Fruit fly (Drosophila melanogaster): ENCODE results near the gene Poc1.

Poc1 gene

DNA sequence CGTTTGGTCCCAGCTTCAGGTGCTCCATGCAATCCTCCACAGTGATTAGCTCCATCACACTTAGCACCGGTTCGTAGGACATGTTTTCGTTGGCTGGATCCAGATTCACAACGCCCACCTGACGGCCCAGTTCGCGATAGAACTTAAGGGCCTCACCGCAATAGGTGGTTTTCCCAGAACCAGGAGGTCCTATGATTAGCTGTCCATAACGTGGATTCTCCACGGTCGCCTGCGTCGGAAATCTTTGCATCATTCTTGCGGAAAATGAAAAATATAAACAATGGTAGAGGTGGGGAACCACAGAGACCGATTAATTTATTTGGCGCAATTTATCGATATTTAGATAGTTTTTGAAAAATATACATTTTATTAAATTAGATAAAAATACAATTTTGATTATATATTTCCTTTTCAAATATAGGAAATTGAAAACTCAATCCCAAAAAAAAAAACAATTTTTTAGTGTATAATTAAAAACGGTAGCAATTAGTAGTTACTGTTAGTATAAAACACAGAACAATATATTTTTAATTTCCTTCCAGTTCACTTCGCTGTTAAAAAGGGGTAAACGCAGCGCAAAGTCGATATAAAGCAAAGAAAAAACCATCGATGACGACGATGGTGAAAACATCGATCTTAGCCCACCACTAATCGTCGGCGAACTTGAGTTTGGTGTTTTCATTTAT lies 22.5 kb upstream of the Poc1 start, which contains the start of the genes CG10222 and flr:
Gene CG10222, minus strand, starts transcription at position 254 of the 686 bp plus-strand sequence.
Gene flr, plus strand, starts transcription at position 644 of the 686 bp plus-strand sequence.
- TF ChIP-seq CG32121 (GFP tag; IDR thresholded peaks at IDR 0.05), result peak; percentile 17; the same call in 1 of the 2 replicates
- TF ChIP-seq CG8159 (tag; optimal IDR thresholded peaks at IDR 0.05), result peak; percentile 39
- no peak for TF ChIP-seq Pif1B (GFP tag; optimal IDR thresholded peaks at IDR 0.05)
- TF ChIP-seq CG15710 (tag; optimal IDR thresholded peaks at IDR 0.05), result peak; percentile 8

DNA sequence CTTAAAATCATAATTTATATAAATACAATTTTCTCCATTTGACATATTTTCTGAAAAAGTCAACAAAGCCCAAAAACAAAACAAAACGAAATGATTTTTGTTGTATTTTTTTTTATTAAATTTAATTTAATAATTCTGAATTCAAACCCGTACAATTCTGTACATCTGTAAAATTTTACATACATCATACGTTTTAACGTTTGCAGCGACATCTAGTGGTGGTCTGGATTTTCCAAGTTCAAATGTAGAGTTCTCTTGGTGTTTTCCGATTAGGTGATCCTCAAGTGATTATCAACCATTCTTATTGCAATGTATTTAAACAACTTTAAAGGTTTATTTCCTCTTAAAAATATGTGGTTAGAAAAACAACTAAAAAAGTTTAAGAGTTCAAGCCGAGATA lies 21.2 kb upstream of the Poc1 start:
- TF ChIP-seq D1 (tag; optimal IDR thresholded peaks at IDR 0.05), result peak; percentile 93
- TF ChIP-seq EcR (GFP tag; optimal IDR thresholded peaks at IDR 0.05), result peak; percentile 25
- TF ChIP-seq CG14655 (GFP tag; optimal IDR thresholded peaks at IDR 0.05), result no peak

DNA sequence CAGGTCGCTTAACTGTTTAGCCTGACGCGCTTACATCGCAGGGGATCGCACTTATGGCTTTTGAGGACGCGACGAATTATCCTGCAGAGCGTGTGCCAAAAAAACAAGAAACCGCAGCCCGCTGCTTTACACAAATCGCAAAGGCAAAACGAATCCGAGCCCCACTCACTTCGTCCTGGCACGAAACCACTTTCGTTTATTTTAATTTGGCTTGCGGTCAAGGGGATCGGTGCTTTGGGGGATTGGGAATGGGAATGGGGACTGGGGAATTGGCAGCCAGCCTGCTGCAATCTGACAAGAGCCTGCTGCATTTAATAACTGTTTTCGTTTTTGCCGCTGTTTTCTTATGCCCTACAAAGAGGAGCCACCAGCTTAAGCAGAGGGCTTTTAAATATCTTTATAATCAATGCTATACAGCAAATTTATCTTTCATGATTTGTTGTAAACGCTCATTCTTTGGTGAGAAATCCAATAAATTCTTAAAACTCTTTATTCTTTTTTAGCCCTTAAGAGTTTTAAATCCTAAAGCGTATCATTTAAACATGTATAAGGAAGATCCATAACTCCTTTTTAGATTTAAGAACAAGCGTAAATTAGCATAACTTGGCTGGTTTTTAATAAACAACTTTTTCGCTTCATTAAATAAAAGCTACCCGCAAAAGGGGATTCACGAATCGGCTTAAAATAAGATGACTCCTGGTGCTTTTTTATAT lies 20.2 kb upstream of the Poc1 start:
- peak; percentile 51 for TF ChIP-seq Snoo (tag; optimal IDR thresholded peaks at IDR 0.05)
- TF ChIP-seq CG9948 (tag; optimal IDR thresholded peaks at IDR 0.05), result peak; percentile 5
- peak; percentile 52 for TF ChIP-seq CG15710 (tag; optimal IDR thresholded peaks at IDR 0.05)
- peak; percentile 4 for TF ChIP-seq CG34367 (tag; optimal IDR thresholded peaks at IDR 0.05)
- peak; percentile 7 for TF ChIP-seq CG17806 (tag; optimal IDR thresholded peaks at IDR 0.05)
- TF ChIP-seq D1 (tag; optimal IDR thresholded peaks at IDR 0.05), result no peak
- no peak for TF ChIP-seq gl (tag; optimal IDR thresholded peaks at IDR 0.05)
- no peak for TF ChIP-seq Ets98B (GFP tag; IDR thresholded peaks at IDR 0.05)
- peak; percentile 11 for TF ChIP-seq Pif1B (GFP tag; optimal IDR thresholded peaks at IDR 0.05)
- peak; percentile 66 for TF ChIP-seq CG8159 (tag; optimal IDR thresholded peaks at IDR 0.05)

DNA sequence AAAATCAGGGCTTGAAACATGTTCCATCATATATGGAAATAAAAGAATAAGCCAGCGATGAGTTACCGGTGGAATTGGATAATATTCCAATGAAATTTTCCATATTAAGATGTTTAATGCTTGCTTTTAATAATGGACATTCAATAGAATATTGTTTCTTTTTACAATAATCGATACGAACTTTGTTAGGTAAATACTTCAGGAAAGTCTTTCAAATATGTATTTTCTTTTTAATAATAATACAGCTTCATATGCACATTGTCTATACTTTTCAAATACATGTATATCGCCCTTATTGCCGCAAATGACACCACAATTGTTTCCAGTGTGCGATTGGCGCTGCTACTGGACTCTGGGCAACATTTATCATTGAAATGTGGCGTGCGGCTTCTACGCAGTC lies 17.1 kb upstream of the Poc1 start:
- TF ChIP-seq CG10348 (GFP tag; IDR thresholded peaks at IDR 0.05), result no peak
- TF ChIP-seq EcR (GFP tag; optimal IDR thresholded peaks at IDR 0.05), result no peak
- peak; percentile 46 for TF ChIP-seq CG17806 (tag; optimal IDR thresholded peaks at IDR 0.05)
- TF ChIP-seq fd96Ca (GFP tag; IDR thresholded peaks at IDR 0.05), result no peak
- no peak for TF ChIP-seq CG4496 (GFP tag; IDR thresholded peaks at IDR 0.05)
- TF ChIP-seq CG13204 (GFP tag; optimal IDR thresholded peaks at IDR 0.05), result peak; percentile 7
- peak; percentile 26 for TF ChIP-seq D1 (tag; optimal IDR thresholded peaks at IDR 0.05)
- no peak for TF ChIP-seq gl (tag; optimal IDR thresholded peaks at IDR 0.05)
- peak; percentile 72 for TF ChIP-seq CG8159 (tag; optimal IDR thresholded peaks at IDR 0.05)
- TF ChIP-seq CG12605 (GFP tag; IDR thresholded peaks at IDR 0.05), result no peak
- no peak for TF ChIP-seq Ets98B (GFP tag; IDR thresholded peaks at IDR 0.05)
- peak; percentile 67 for TF ChIP-seq CG14655 (GFP tag; optimal IDR thresholded peaks at IDR 0.05)
- no peak for TF ChIP-seq rn (GFP tag; IDR thresholded peaks at IDR 0.05)
- TF ChIP-seq Pif1A (GFP tag; optimal IDR thresholded peaks at IDR 0.05), result peak; percentile 38
- TF ChIP-seq CG15710 (tag; optimal IDR thresholded peaks at IDR 0.05), result peak; percentile 52
- peak; percentile 40 for TF ChIP-seq CG9948 (tag; optimal IDR thresholded peaks at IDR 0.05)
- peak; percentile 42 for TF ChIP-seq Pif1B (GFP tag; optimal IDR thresholded peaks at IDR 0.05)
- peak; percentile 41 for TF ChIP-seq Snoo (tag; optimal IDR thresholded peaks at IDR 0.05)
- TF ChIP-seq CG32121 (GFP tag; IDR thresholded peaks at IDR 0.05), result no peak
- peak; percentile 35 for TF ChIP-seq CG34367 (tag; optimal IDR thresholded peaks at IDR 0.05)
- peak; percentile 29 for TF ChIP-seq CG8301 (tag; optimal IDR thresholded peaks at IDR 0.05)

DNA sequence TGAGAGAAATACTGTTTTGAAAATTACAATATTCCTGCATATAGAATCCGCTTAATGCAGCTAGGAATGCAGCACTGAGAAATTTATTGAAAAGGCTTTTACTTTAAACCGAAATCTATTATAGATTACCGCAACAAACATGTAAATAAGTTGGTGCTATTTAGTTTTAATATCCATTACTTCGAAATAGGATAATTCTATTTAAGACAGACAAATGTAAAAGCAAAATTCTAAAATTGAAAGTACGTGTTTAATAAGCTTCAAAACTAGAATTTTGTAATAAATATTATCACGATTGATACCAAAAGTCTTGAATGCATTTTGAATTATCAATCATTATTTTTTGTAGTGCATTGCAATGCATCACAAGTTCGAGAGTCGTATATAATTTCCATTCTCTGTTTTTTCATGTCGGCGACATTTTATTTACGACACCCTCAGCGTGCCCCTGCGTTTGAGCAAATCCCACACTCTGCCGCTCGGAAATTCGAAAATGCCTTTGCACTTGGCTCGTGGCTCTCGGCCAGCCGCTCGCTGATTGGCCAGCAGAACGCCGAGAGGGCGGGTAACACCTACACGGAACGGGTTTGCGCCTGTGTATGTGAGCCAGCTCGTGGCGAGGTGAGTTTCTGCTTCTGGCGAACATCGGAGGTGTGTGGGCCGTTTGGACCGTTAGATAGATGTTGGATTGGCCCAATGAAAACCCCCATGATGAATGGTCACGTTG lies 13.5 kb upstream of the Poc1 start:
- no peak for TF ChIP-seq fd96Ca (GFP tag; IDR thresholded peaks at IDR 0.05)
- no peak for TF ChIP-seq CG34367 (tag; optimal IDR thresholded peaks at IDR 0.05)
- no peak for TF ChIP-seq CG12605 (GFP tag; IDR thresholded peaks at IDR 0.05)
- TF ChIP-seq EcR (GFP tag; optimal IDR thresholded peaks at IDR 0.05), result no peak
- TF ChIP-seq CG10348 (GFP tag; IDR thresholded peaks at IDR 0.05), result no peak
- TF ChIP-seq gl (tag; optimal IDR thresholded peaks at IDR 0.05), result no peak
- no peak for TF ChIP-seq D1 (tag; optimal IDR thresholded peaks at IDR 0.05)
- no peak for TF ChIP-seq CG13204 (GFP tag; optimal IDR thresholded peaks at IDR 0.05)
- TF ChIP-seq Ets98B (GFP tag; IDR thresholded peaks at IDR 0.05), result no peak
- TF ChIP-seq CG32121 (GFP tag; IDR thresholded peaks at IDR 0.05), result no peak
- TF ChIP-seq CG9948 (tag; optimal IDR thresholded peaks at IDR 0.05), result no peak
- peak; percentile 20 for TF ChIP-seq CG8159 (tag; optimal IDR thresholded peaks at IDR 0.05)
- no peak for TF ChIP-seq Pif1B (GFP tag; optimal IDR thresholded peaks at IDR 0.05)
- TF ChIP-seq CG14655 (GFP tag; optimal IDR thresholded peaks at IDR 0.05), result no peak
- peak; percentile 69 for TF ChIP-seq CG4496 (GFP tag; IDR thresholded peaks at IDR 0.05)
- TF ChIP-seq CG15710 (tag; optimal IDR thresholded peaks at IDR 0.05), result no peak
- TF ChIP-seq Pif1A (GFP tag; optimal IDR thresholded peaks at IDR 0.05), result no peak

All from whole organism, pupa.